Fruit fly (Drosophila melanogaster): ENCODE data around the gene CG33644.

DNA sequence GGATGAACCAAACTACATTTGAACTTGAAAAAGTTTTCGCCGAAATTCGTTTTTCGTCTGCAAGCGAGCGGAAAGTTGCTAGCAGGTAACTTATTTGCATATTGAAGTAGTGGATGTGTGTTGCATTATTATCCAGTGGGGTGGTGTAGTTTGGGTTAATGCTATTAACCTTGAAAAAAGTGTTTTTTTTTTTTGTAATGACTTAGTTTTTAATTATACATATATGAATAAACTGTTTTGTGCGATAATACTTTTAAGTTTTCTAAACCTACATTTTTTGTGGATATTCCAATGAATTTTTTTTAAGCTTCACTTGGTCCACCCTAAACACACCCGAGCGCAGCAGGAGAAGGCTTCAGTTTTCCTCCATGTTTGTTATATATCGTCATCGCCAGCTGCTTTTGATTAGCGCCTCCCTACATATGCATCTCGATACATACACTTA is 39.1 kb downstream of the CG33644 start:
- TF ChIP-seq cnc (optimal IDR thresholded peaks at IDR 0.05) (no peak), bab1 (GFP tag; optimal IDR thresholded peaks at IDR 0.05) (peak; percentile 83), CG14711 (tag; optimal IDR thresholded peaks at IDR 0.05) (peak; percentile 34), CG1620 (GFP tag; optimal IDR thresholded peaks at IDR 0.05) (peak; percentile 27), Crg-1 (GFP tag; optimal IDR thresholded peaks at IDR 0.05) (no peak), toe (GFP tag; optimal IDR thresholded peaks at IDR 0.05) (no peak), CG12768 (GFP tag; optimal IDR thresholded peaks at IDR 0.05) (peak; percentile 24)
